Fruit fly (Drosophila melanogaster) S2 (cell line): Measurements from ENCODE around the gene RpL35A.

Experiments
- CG8478 ChIP-seq: fragments of >200 bp; optimal IDR thresholded peaks from 2 replicates; lab custom pipeline; 2018
- CTCF ChIP-seq, 2 experiments: fragments of >200 bp; optimal IDR thresholded peaks; 2 replicates each; lab custom pipeline; 2018

DNA sequence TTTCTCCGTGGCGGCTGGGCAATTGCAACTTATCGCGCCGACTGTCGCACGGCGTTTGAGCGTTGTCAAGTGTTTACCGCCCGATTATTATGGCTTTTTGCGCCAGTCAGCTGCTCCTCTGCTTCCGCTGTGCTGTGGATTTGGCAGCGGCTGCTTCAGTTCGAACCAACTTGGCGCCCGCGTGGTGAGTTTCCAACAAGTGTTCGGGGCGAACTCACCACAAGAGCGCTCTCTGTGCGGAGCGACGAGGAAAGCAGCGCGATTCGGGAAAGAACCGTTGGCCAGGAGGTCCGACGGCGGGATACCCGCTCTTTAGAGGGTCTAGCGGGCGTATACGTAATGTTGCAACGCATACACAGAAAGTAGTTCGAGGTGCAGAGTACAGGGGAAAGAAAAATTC lies 35.7 kb upstream of the RpL35A start, which contains the start of gene NKCC:
- no peak for TF ChIP-seq CG8478
- TF ChIP-seq CTCF (optimal IDR thresholded peaks at IDR 0.05; lab: Kevin White, UChicago) = no peak
